Fruit fly (Drosophila melanogaster) S2 (cell line): Measurements from ENCODE around the gene CG17283.

Experiments used
- CG8478 ChIP-seq: fragments of >200 bp; optimal IDR thresholded peaks from 2 replicates; lab custom pipeline; 2018
- CTCF ChIP-seq, 2 experiments: fragments of >200 bp; optimal IDR thresholded peaks; 2 replicates each; lab custom pipeline; 2018

dm6 chr3R:17426265-17426664, 18.6 kb downstream of the CG17283 start:
- TF ChIP-seq CTCF (optimal IDR thresholded peaks at IDR 0.05; lab: Kevin White, UChicago) (no peak), CG8478 (lab: Kevin White, UChicago) (no peak)
